Worm (Caenorhabditis elegans): ENCODE results near the gene scav-4.

scav-4 gene

DNA sequence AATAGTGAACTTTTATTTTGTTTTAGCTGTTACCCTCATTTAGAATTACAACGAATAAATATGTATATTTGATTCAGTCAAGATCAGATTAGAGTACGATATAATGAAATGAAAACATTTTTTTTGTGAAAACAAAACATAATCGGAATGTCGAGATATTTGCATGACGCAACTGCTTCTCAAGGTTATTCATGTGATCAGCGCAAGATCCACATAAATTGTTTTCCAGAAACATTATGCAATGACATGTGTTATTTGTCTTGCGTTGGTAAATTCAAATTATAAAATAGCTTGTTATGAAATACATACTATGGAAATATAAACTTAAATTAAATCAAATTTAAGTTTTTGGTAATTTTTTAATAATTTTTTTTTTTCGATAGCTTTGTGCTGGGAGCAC, 18.0 kb downstream of the scav-4 start:
- TF ChIP-seq nhr-25 (tag; optimal IDR thresholded peaks at IDR 0.05) (peak; percentile 78), ztf-11 (tag; optimal IDR thresholded peaks at IDR 0.05) (no peak)

ce11 chrX:13000837-13001236, 19.3 kb downstream of the scav-4 start:
- no peak for TF ChIP-seq snpc-4 (tag; optimal IDR thresholded peaks at IDR 0.05)

DNA sequence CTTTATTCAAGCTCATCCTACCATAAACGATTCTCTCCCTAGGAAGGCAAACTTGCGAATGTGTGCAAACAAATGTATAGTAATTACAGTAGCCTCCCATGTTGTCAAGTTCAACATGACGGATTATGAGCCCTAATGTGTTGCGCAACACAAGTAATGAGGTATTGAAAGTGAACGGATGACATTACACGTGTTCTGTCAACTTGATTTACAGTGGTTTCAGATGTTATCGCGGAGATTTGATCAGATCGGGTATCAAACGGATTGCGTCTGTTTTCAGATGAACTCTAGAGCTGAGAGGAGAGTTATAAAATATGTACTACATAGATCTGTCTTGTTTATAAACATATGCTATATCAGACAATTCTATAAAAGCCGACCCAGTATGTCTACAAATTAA, 20.7 kb downstream of the scav-4 start:
- TF ChIP-seq lsy-2 (tag; optimal IDR thresholded peaks at IDR 0.05) (no peak), nhr-25 (tag; optimal IDR thresholded peaks at IDR 0.05) (peak; percentile 4)

DNA sequence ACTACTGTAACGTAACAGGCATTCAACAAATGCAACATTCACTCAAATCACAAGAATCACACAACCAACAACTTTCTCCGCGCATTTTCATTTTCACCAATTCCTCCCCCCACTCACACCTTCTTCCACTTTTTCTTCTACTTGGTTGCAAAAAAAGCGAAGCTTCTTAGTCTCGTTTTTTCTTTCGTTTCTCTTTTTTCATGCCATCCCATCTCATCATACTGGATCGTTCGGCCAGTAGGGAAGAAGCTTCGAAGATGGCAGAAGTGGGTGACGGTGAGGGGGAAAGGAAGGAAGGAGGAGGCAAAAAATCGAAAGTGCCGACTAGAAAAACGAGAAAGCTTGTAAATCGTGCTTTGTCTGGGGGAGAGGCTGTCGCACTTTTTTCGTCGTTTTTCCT, 21.5 kb downstream of the scav-4 start:
- TF ChIP-seq nhr-12 (tag; optimal IDR thresholded peaks at IDR 0.05) (no peak), nhr-25 (tag; optimal IDR thresholded peaks at IDR 0.05) (peak; percentile 49), blmp-1 (tag; optimal IDR thresholded peaks at IDR 0.05; ENCODE audit: insufficient read depth) (peak; percentile 71)

DNA sequence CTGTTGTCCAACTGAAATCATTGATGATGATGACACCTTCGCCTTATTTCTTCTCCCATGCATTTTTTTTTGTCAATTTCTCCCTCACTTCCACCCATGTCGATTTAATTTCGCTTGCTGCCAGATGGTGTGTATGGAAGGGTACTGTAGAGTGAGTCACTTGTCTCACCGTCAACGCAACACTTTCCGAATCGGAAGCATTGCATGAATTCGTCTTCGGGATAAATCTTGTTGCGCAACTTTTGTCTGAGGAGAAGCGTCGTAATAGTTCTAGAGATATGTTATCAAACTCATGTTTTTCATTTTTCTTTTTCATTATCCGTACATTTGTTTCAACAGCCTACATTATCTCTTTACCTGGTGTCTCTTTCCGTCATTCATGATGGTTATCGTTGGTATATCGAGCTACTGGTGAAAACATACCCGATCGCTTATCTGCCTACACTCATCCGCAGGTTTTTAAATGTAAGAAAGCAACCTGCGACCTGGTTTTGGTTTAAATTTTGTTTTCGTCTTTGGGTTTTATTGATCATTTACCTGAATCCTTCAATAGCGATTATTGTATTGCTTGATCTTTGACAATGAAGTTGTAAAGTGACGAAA, 23.0 kb downstream of the scav-4 start:
- no peak for TF ChIP-seq unc-39 (tag; optimal IDR thresholded peaks at IDR 0.05)
- TF ChIP-seq nhr-129 (tag; optimal IDR thresholded peaks at IDR 0.05), result no peak
- peak in 1 of 2 experiments; percentile 14 for TF ChIP-seq lsy-2 (tag; optimal IDR thresholded peaks at IDR 0.05)
- TF ChIP-seq aly-2 (tag; optimal IDR thresholded peaks at IDR 0.05), result no peak
- peak; percentile 15 for TF ChIP-seq sma-9 (GFP tag; optimal IDR thresholded peaks at IDR 0.05)
- TF ChIP-seq sma-9 (tag; optimal IDR thresholded peaks at IDR 0.05), result no peak
- TF ChIP-seq unc-55 (GFP tag; optimal IDR thresholded peaks at IDR 0.05), result no peak
- no peak for TF ChIP-seq blmp-1 (tag; optimal IDR thresholded peaks at IDR 0.05; ENCODE audit: insufficient read depth)
- TF ChIP-seq ceh-82 (tag; optimal IDR thresholded peaks at IDR 0.05), result no peak
- TF ChIP-seq nhr-11 (tag; optimal IDR thresholded peaks at IDR 0.05), result no peak
- TF ChIP-seq nhr-12 (tag; optimal IDR thresholded peaks at IDR 0.05), result no peak
- no peak for TF ChIP-seq sma-3 (GFP tag; optimal IDR thresholded peaks at IDR 0.05)
- peak; percentile 32 for TF ChIP-seq elt-1 (tag; optimal IDR thresholded peaks at IDR 0.05)
- TF ChIP-seq gmeb-1 (tag; optimal IDR thresholded peaks at IDR 0.05), result no peak
- peak; percentile 65 for TF ChIP-seq ceh-16 (tag; optimal IDR thresholded peaks at IDR 0.05)
- no peak for TF ChIP-seq ztf-1 (GFP tag; conservative IDR thresholded peaks at IDR 0.05)
- peak; percentile 69 for TF ChIP-seq nhr-25 (tag; optimal IDR thresholded peaks at IDR 0.05)
- TF ChIP-seq mdl-1 (tag; optimal IDR thresholded peaks at IDR 0.05), result no peak
- TF ChIP-seq Y55F3AM.14 (GFP tag; optimal IDR thresholded peaks at IDR 0.05), result no peak
- no peak for TF ChIP-seq crh-2 (tag; optimal IDR thresholded peaks at IDR 0.05)
- TF ChIP-seq dmd-4 (tag; optimal IDR thresholded peaks at IDR 0.05), result no peak

DNA sequence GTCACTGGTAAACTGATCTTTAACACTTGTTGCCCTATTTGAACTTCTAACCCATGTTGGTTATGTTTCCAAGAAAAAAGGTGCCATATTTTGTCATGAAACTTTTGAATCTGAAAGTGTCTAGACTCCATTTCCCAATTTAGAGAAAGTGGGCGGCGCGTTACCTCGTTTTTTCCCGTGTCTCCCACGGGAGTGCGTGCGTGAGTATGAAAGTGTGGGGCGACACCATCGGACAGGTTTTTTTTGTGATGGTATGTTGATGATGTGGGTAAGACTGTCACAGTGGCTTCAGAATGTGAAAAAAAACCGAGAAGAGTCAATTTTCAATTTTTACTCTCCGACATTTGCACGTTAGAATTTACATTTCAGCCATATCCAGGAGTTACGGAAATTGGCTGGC, 24.2 kb downstream of the scav-4 start:
- TF ChIP-seq crh-2 (tag; optimal IDR thresholded peaks at IDR 0.05) (no peak), nhr-25 (tag; optimal IDR thresholded peaks at IDR 0.05) (peak; percentile 64), nhr-21 (tag; optimal IDR thresholded peaks at IDR 0.05) (no peak), blmp-1 (tag; optimal IDR thresholded peaks at IDR 0.05; ENCODE audit: insufficient read depth) (peak; percentile 16)

- TF ChIP-seq mdl-1 (tag; optimal IDR thresholded peaks at IDR 0.05) (no peak), nhr-25 (tag; optimal IDR thresholded peaks at IDR 0.05) (peak; percentile 24)
These were observed 24.8 kb downstream of the scav-4 start for ce11 chrX:13006328-13006727.

DNA sequence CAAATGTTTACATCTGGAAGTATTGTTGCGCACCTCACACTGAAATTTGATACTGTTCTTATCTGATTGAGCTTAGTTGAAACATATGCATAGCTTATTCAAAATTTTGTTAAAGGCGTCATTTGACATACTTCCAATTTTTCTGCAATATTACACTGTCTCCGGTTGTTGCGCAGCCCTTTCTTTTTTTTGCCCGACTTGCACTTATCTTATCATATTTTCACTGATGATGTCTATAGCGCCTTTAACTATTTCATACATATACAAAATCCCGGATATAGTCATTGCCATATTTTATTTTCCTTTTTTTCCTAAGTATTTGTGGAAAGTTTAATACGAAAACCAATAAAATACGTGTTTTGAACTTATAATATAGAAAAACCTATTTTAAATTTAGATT, 25.2 kb downstream of the scav-4 start:
- TF ChIP-seq mdl-1 (tag; optimal IDR thresholded peaks at IDR 0.05), result no peak

All from whole organism, L2 larva.